Worm (Caenorhabditis elegans) whole organism, mixed stage, embryonic: ENCODE data around the gene F35B12.10.

Experiments
- mep-1 ChIP-seq: fragments of 150-350 bp; optimal IDR thresholded peaks from 2 replicates; lab custom pipeline; 2017; ENCODE audit warnings: missing biosample characterization, missing genetic modification reagents, missing genetic modification characterization, inconsistent platforms
- nhr-12 ChIP-seq: fragments of 150-350 bp; optimal IDR thresholded peaks from 2 replicates; lab custom pipeline; 2014; ENCODE audit warnings: missing biosample characterization, missing genetic modification characterization
- nhr-237 ChIP-seq: fragments of 150-350 bp; optimal IDR thresholded peaks from 2 replicates; lab custom pipeline; 2014; ENCODE audit warnings: missing biosample characterization, missing genetic modification characterization
- nhr-28 ChIP-seq: fragments of 150-350 bp; optimal IDR thresholded peaks from 2 replicates; lab custom pipeline; 2014; ENCODE audit warnings: missing biosample characterization, missing genetic modification characterization
- snpc-4 ChIP-seq: fragments of 150-350 bp; optimal IDR thresholded peaks from 2 replicates; lab custom pipeline; 2014; ENCODE audit warnings: missing biosample characterization, missing genetic modification characterization
- unc-62 ChIP-seq: fragments of 150-350 bp; optimal IDR thresholded peaks from 2 replicates; lab custom pipeline; 2014; ENCODE audit warnings: missing biosample characterization, missing genetic modification reagents, missing genetic modification characterization

DNA sequence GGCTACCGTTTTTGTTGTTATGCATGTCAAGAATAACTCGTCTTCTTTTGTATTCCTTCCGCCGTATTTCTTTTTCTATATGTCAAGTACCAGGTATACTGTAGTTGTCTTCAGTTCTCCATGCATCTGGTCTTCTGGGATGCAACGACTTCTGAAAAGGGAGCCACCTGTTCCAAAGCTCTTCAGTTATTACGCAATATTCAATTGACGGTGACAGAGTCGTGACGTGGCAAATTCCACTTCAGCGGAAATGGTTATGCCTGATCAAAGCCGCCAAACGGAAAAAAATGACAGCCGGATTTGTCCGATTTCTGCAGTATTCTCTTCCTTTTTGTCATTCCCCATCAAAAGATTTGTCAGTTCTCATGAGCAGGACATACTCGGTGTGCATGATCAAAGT lies 27.4 kb upstream of the F35B12.10 start:
- no peak for TF ChIP-seq nhr-28 (tag; lab: Kevin White, UChicago)
- TF ChIP-seq nhr-12 (tag; lab: Kevin White, UChicago) = no peak
- TF ChIP-seq unc-62 (GFP tag; lab: Kevin White, UChicago) = no peak
- no peak for TF ChIP-seq mep-1 (tag; lab: Kevin White, UChicago)
- TF ChIP-seq snpc-4 = no peak
- TF ChIP-seq nhr-237 (tag; lab: Kevin White, UChicago) = no peak
